Worm (Caenorhabditis elegans) whole organism, young adult: ENCODE measurements around the gene str-16.

Source experiments
- B0336.3 ChIP-seq: fragments of 200-800 bp; sonication (Bioruptor generic); IDR thresholded peaks from 2 replicates; pipeline ENCODE4 v1.3.6; 2022; ENCODE audit warnings: missing genetic modification characterization, missing compliant biosample characterization
- F22D6.2 ChIP-seq: sonication (generic microtip); optimal IDR thresholded peaks from 2 replicates; lab custom pipeline; 2016; ENCODE audit warnings: mild to moderate bottlenecking, missing genetic modification characterization, missing compliant biosample characterization
- cebp-1 ChIP-seq, 2 experiments: fragments of 200-800 bp in 1 of 2; sonication (Bioruptor generic) in 1 of 2; sonication (generic microtip) in 1 of 2; IDR thresholded peaks in 1 of 2; optimal IDR thresholded peaks in 1 of 2; 2 replicates each; pipeline versions ENCODE4 v1.3.6 to Lab custom; 2017 to 2022; ENCODE audit warnings: missing compliant biosample characterization in 2 of 2, missing genetic modification characterization in 2 of 2, mild to moderate bottlenecking in 1 of 2, missing genetic modification reagents in 1 of 2, moderate library complexity in 1 of 2
- ceh-58 ChIP-seq: fragments of 200-800 bp; sonication (Bioruptor generic); IDR thresholded peaks from 2 replicates; pipeline ENCODE4 v1.3.6; 2022; ENCODE audit warnings: missing genetic modification characterization, missing compliant biosample characterization
- ekl-4 ChIP-seq: fragments of 200-800 bp; sonication (Bioruptor generic); IDR thresholded peaks from 2 replicates; pipeline ENCODE4 v1.3.6; 2022; ENCODE audit warnings: missing genetic modification reagents, missing genetic modification characterization, missing compliant biosample characterization
- ets-4 ChIP-seq: fragments of 200-800 bp; sonication (Bioruptor generic); optimal IDR thresholded peaks from 2 replicates; lab custom pipeline; 2018; ENCODE audit warnings: mild to moderate bottlenecking, missing genetic modification characterization, missing compliant biosample characterization
- hlh-12 ChIP-seq: sonication (generic microtip); optimal IDR thresholded peaks from 2 replicates; lab custom pipeline; 2016; ENCODE audit warnings: missing genetic modification characterization, missing compliant biosample characterization
- hmg-1.2 ChIP-seq: fragments of 200-800 bp; sonication (Bioruptor generic); IDR thresholded peaks from 2 replicates; pipeline ENCODE4 v1.3.6; 2022; ENCODE audit warnings: missing genetic modification reagents, missing genetic modification characterization, missing compliant biosample characterization
- hmg-20 ChIP-seq: fragments of 200-800 bp; sonication (Bioruptor generic); IDR thresholded peaks from 2 replicates; pipeline ENCODE4 v1.3.6; 2022; ENCODE audit warnings: missing genetic modification reagents, missing genetic modification characterization, missing compliant biosample characterization
- lag-1 ChIP-seq: fragments of 200-800 bp; sonication (Bioruptor generic); IDR thresholded peaks from 2 replicates; pipeline ENCODE4 v1.3.6; 2022; ENCODE audit warnings: missing genetic modification reagents, missing genetic modification characterization, missing compliant biosample characterization
- madf-6 ChIP-seq: fragments of 200-800 bp; sonication (Bioruptor generic); IDR thresholded peaks from 2 replicates; pipeline ENCODE4 v1.3.6; 2022; ENCODE audit warnings: missing genetic modification reagents, missing genetic modification characterization, missing compliant biosample characterization
- madf-8 ChIP-seq: fragments of 200-800 bp; sonication (Bioruptor generic); conservative IDR thresholded peaks from 2 replicates; pipeline ENCODE4 v1.3.6; 2022; ENCODE audit warnings: missing genetic modification reagents, missing genetic modification characterization, missing compliant biosample characterization
- nhr-80 ChIP-seq: sonication (generic microtip); optimal IDR thresholded peaks from 2 replicates; lab custom pipeline; 2016; ENCODE audit warnings: missing genetic modification characterization, missing compliant biosample characterization
- pbrm-1 ChIP-seq: fragments of 200-800 bp; sonication (Bioruptor generic); IDR thresholded peaks from 2 replicates; pipeline ENCODE4 v1.3.6; 2022; ENCODE audit warnings: missing genetic modification reagents, missing genetic modification characterization, missing compliant biosample characterization
- xnd-1 ChIP-seq: sonication (generic microtip); optimal IDR thresholded peaks from 2 replicates; lab custom pipeline; 2016; ENCODE audit warnings: missing genotype, missing genetic modification reagents, missing genetic modification characterization, missing compliant biosample characterization
- ztf-22 ChIP-seq: fragments of 200-800 bp; sonication (Bioruptor generic); optimal IDR thresholded peaks from 2 replicates; lab custom pipeline; 2018; ENCODE audit warnings: mild to moderate bottlenecking, missing genetic modification characterization, moderate library complexity, missing compliant biosample characterization
- ztf-26 ChIP-seq: sonication (generic microtip); optimal IDR thresholded peaks from 2 replicates; lab custom pipeline; 2017; ENCODE audit warnings: missing genetic modification characterization, missing compliant biosample characterization
- ztf-3 ChIP-seq: fragments of 200-800 bp; sonication (Bioruptor generic); optimal IDR thresholded peaks from 2 replicates; lab custom pipeline; 2018; ENCODE audit warnings: mild to moderate bottlenecking, missing genetic modification characterization, missing compliant biosample characterization

The str-16 gene

ce11 chrV:3289267-3289666 lies 52.6 kb downstream of the str-16 start, which contains the start of gene F35F10.6:
F35F10.6 (minus strand) TSS chrV:3289367.
- TF ChIP-seq nhr-80 (no peak), ztf-3 (GFP tag; lab: Kevin White, UChicago) (no peak), lag-1 (GFP tag; lab: Robert Waterston, UW) (no peak), B0336.3 (GFP tag; lab: Robert Waterston, UW) (no peak), madf-6 (GFP tag; lab: Robert Waterston, UW) (no peak), ekl-4 (GFP tag; lab: Robert Waterston, UW) (no peak), ceh-58 (GFP tag; lab: Robert Waterston, UW) (no peak), ztf-22 (GFP tag; lab: Kevin White, UChicago) (no peak), F22D6.2 (tag; lab: Kevin White, UChicago) (no peak), hlh-12 (tag; lab: Kevin White, UChicago) (no peak), ztf-26 (no peak), ets-4 (GFP tag; lab: Kevin White, UChicago) (no peak), cebp-1 (GFP tag; IDR thresholded peaks at IDR 0.05; lab: Robert Waterston, UW) (no peak), cebp-1 (tag; optimal IDR thresholded peaks at IDR 0.05; lab: Kevin White, UChicago) (no peak), xnd-1 (tag; lab: Kevin White, UChicago) (no peak), hmg-1.2 (no peak), pbrm-1 (GFP tag; lab: Robert Waterston, UW) (no peak), hmg-20 (no peak), madf-8 (GFP tag; lab: Robert Waterston, UW) (no peak)
